Fruit fly (Drosophila melanogaster) whole organism, prepupa: Measurements from ENCODE around the gene opa.

Source experiments
- Blimp-1 ChIP-seq: fragments of 200-800 bp; sonication (Bioruptor generic); optimal IDR thresholded peaks from 3 replicates; lab custom pipeline; 2017; ENCODE audit warnings: missing biosample characterization, missing genetic modification characterization, mild to moderate bottlenecking, moderate library complexity, missing genetic modification reagents
- CG10631 ChIP-seq: fragments of 200-800 bp; sonication (Bioruptor generic); optimal IDR thresholded peaks from 2 replicates; lab custom pipeline; 2016; ENCODE audit warnings: missing biosample characterization, missing genetic modification characterization
- CG10669 ChIP-seq: fragments of 200-800 bp; sonication (Bioruptor generic); optimal IDR thresholded peaks from 3 replicates; lab custom pipeline; 2018; ENCODE audit warnings: missing biosample characterization, mild to moderate bottlenecking, missing genetic modification characterization, moderate library complexity
- CG11294 ChIP-seq: fragments of 200-800 bp; sonication (Bioruptor generic); IDR thresholded peaks from 2 replicates; pipeline ENCODE4 v1.3.6; 2022; ENCODE audit warnings: missing biosample characterization, missing genetic modification characterization
- CG1621 ChIP-seq: fragments of 200-800 bp; sonication (Bioruptor generic); optimal IDR thresholded peaks from 3 replicates; lab custom pipeline; 2018; ENCODE audit warnings: missing biosample characterization, mild to moderate bottlenecking, missing genetic modification characterization
- CG16779 ChIP-seq: fragments of 200-800 bp; sonication (Bioruptor generic); optimal IDR thresholded peaks from 3 replicates; lab custom pipeline; 2017; ENCODE audit warnings: missing biosample characterization, mild to moderate bottlenecking, missing genetic modification characterization
- CG3032 ChIP-seq: fragments of 200-800 bp; optimal IDR thresholded peaks from 2 replicates; lab custom pipeline; 2019; ENCODE audit warnings: missing biosample characterization, mild to moderate bottlenecking, missing genetic modification characterization, moderate library complexity
- CG32006 ChIP-seq: fragments of 200-800 bp; sonication (Bioruptor generic); optimal IDR thresholded peaks from 3 replicates; lab custom pipeline; 2017; ENCODE audit warnings: missing biosample characterization, mild to moderate bottlenecking, missing genetic modification characterization
- CG3919 ChIP-seq: fragments of 200-800 bp; sonication (Bioruptor generic); optimal IDR thresholded peaks from 3 replicates; lab custom pipeline; 2016; ENCODE audit warnings: missing biosample characterization, missing genetic modification characterization
- CG6792 ChIP-seq: fragments of 200-800 bp; sonication (Bioruptor generic); optimal IDR thresholded peaks from 3 replicates; lab custom pipeline; 2016; ENCODE audit warnings: missing biosample characterization, missing genetic modification characterization
- CG6808 ChIP-seq: fragments of 200-800 bp; sonication (Bioruptor generic); optimal IDR thresholded peaks from 3 replicates; lab custom pipeline; 2017; ENCODE audit warnings: missing biosample characterization, missing genetic modification characterization, mild to moderate bottlenecking, moderate library complexity, missing genetic modification reagents
- CG6854 ChIP-seq: fragments of 200-800 bp; sonication (Bioruptor generic); optimal IDR thresholded peaks from 2 replicates; lab custom pipeline; 2017; ENCODE audit warnings: missing biosample characterization, mild to moderate bottlenecking, missing genetic modification characterization
- CG7368 ChIP-seq: fragments of 200-800 bp; sonication (Bioruptor generic); optimal IDR thresholded peaks from 3 replicates; lab custom pipeline; 2016; ENCODE audit warnings: missing biosample characterization, missing genetic modification characterization
- CG8119 ChIP-seq: fragments of 200-800 bp; sonication (Bioruptor generic); IDR thresholded peaks from 3 replicates; pipeline ENCODE4 v1.3.6; 2022; ENCODE audit warnings: missing biosample characterization, missing genetic modification characterization
- CG8632 ChIP-seq: fragments of 200-800 bp; sonication (Bioruptor generic); optimal IDR thresholded peaks from 3 replicates; lab custom pipeline; 2016; ENCODE audit warnings: missing biosample characterization, missing genetic modification characterization
- CG9139 ChIP-seq: fragments of 200-800 bp; sonication (Bioruptor generic); optimal IDR thresholded peaks from 3 replicates; lab custom pipeline; 2017; ENCODE audit warnings: missing biosample characterization, mild to moderate bottlenecking, missing genetic modification characterization
- Eip75B ChIP-seq: fragments of 200-800 bp; sonication (Bioruptor generic); optimal IDR thresholded peaks from 3 replicates; lab custom pipeline; 2016; ENCODE audit warnings: missing biosample characterization, missing genetic modification characterization
- Eip78C ChIP-seq: fragments of 200-800 bp; sonication (Bioruptor generic); peaks from one replicate; lab custom pipeline; 2016; ENCODE audit warnings: missing biosample characterization, missing genetic modification characterization
- Ets96B ChIP-seq: fragments of 200-800 bp; optimal IDR thresholded peaks from 2 replicates; lab custom pipeline; 2019; ENCODE audit warnings: missing biosample characterization, mild to moderate bottlenecking, missing genetic modification characterization, moderate library complexity
- Gug ChIP-seq: fragments of 200-800 bp; sonication (Bioruptor generic); IDR thresholded peaks from 2 replicates; pipeline ENCODE4 v1.3.6; 2022; ENCODE audit warnings: missing biosample characterization, missing genetic modification characterization
- Hr38 ChIP-seq: sonication (Bioruptor generic); optimal IDR thresholded peaks from 2 replicates; lab custom pipeline; 2016; ENCODE audit warnings: missing biosample characterization, missing genetic modification characterization
- Hr39 ChIP-seq: fragments of 200-800 bp; sonication (Bioruptor generic); optimal IDR thresholded peaks from 2 replicates; lab custom pipeline; 2016; ENCODE audit warnings: missing biosample characterization, missing genetic modification characterization
- Hr4 ChIP-seq: fragments of 200-800 bp; sonication (Bioruptor generic); optimal IDR thresholded peaks from 3 replicates; lab custom pipeline; 2016; ENCODE audit warnings: missing biosample characterization, missing genetic modification characterization
- Lpt ChIP-seq: fragments of 200-800 bp; sonication (Bioruptor generic); optimal IDR thresholded peaks from 3 replicates; lab custom pipeline; 2016; ENCODE audit warnings: missing biosample characterization, missing genetic modification characterization
- Met ChIP-seq: fragments of 200-800 bp; sonication (Bioruptor generic); optimal IDR thresholded peaks from 3 replicates; lab custom pipeline; 2016; ENCODE audit warnings: missing biosample characterization, missing genetic modification characterization
- OdsH ChIP-seq: fragments of 200-800 bp; sonication (Bioruptor generic); optimal IDR thresholded peaks from 3 replicates; lab custom pipeline; 2016; ENCODE audit warnings: missing biosample characterization, missing genetic modification characterization
- Smox ChIP-seq: fragments of 200-800 bp; sonication (Bioruptor generic); optimal IDR thresholded peaks from 3 replicates; lab custom pipeline; 2016; ENCODE audit warnings: missing biosample characterization, missing genetic modification characterization
- acj6 ChIP-seq: fragments of 200-800 bp; sonication (Bioruptor generic); optimal IDR thresholded peaks from 3 replicates; lab custom pipeline; 2016; ENCODE audit warnings: missing biosample characterization, missing genetic modification characterization
- cyc ChIP-seq: fragments of 200-800 bp; sonication (Bioruptor generic); optimal IDR thresholded peaks from 3 replicates; lab custom pipeline; 2016; ENCODE audit warnings: missing biosample characterization, missing genetic modification characterization
- esn ChIP-seq: fragments of 200-800 bp; sonication (Bioruptor generic); optimal IDR thresholded peaks from 2 replicates; lab custom pipeline; 2016; ENCODE audit warnings: missing biosample characterization, mild to moderate bottlenecking, missing genetic modification characterization, moderate library complexity
- fd59A ChIP-seq: fragments of 200-800 bp; sonication (Bioruptor generic); optimal IDR thresholded peaks from 2 replicates; lab custom pipeline; 2017; ENCODE audit warnings: missing biosample characterization, mild to moderate bottlenecking, missing genetic modification characterization, missing genetic modification reagents
- fd85E ChIP-seq: fragments of 200-800 bp; sonication (Bioruptor generic); optimal IDR thresholded peaks from 3 replicates; lab custom pipeline; 2016; ENCODE audit warnings: missing biosample characterization, missing genetic modification characterization
- lz ChIP-seq: fragments of 200-800 bp; sonication (Bioruptor generic); optimal IDR thresholded peaks from 3 replicates; lab custom pipeline; 2016; ENCODE audit warnings: missing biosample characterization, missing genetic modification characterization
- net ChIP-seq: fragments of 200-800 bp; sonication (Bioruptor generic); optimal IDR thresholded peaks from 3 replicates; lab custom pipeline; 2016; ENCODE audit warnings: missing biosample characterization, missing genetic modification characterization
- pdm3 ChIP-seq: fragments of 200-800 bp; sonication (Bioruptor generic); optimal IDR thresholded peaks from 3 replicates; lab custom pipeline; 2016; ENCODE audit warnings: missing biosample characterization, missing genetic modification characterization
- topi ChIP-seq: fragments of 200-800 bp; sonication (Bioruptor generic); optimal IDR thresholded peaks from 3 replicates; lab custom pipeline; 2016; ENCODE audit warnings: missing biosample characterization, missing genetic modification characterization

opa gene

dm6 chr3R:4845353-4845752, 7.3 kb upstream of the opa start:
- TF ChIP-seq acj6 (GFP tag; lab: Kevin White, UChicago) (no peak), net (GFP tag; lab: Kevin White, UChicago) (no peak), pdm3 (no peak), Eip75B (GFP tag; lab: Kevin White, UChicago) (no peak), CG6854 (GFP tag; lab: Kevin White, UChicago) (no peak), OdsH (GFP tag; lab: Kevin White, UChicago) (no peak)

- TF ChIP-seq lz (GFP tag; lab: Kevin White, UChicago) (no peak), Lpt (GFP tag; lab: Kevin White, UChicago) (no peak), CG1621 (tag; lab: Kevin White, UChicago) (no peak), CG6808 (GFP tag; lab: Kevin White, UChicago) (no peak), Hr39 (GFP tag; lab: Kevin White, UChicago) (no peak)
- TF ChIP-seq, all 60 proteins: peak for 0
These were observed 6.4 kb upstream of the opa start for dm6 chr3R:4846194-4846593.

- no peak for TF ChIP-seq Lpt (GFP tag; lab: Kevin White, UChicago)
- TF ChIP-seq fd59A (GFP tag; lab: Kevin White, UChicago), result no peak
- TF ChIP-seq CG1621 (tag; lab: Kevin White, UChicago), result no peak
These were observed 5.8 kb upstream of the opa start for dm6 chr3R:4846787-4847186.

- TF ChIP-seq fd85E (GFP tag; lab: Kevin White, UChicago), result no peak
- TF ChIP-seq Hr38, result no peak
- TF ChIP-seq CG16779 (tag; lab: Kevin White, UChicago), result no peak
- no peak for TF ChIP-seq Blimp-1 (GFP tag; lab: Kevin White, UChicago)
- no peak for TF ChIP-seq CG11294 (GFP tag; lab: Robert Waterston, UW)
- no peak for TF ChIP-seq cyc (GFP tag; lab: Kevin White, UChicago)
- no peak for TF ChIP-seq esn (GFP tag; lab: Kevin White, UChicago)
- TF ChIP-seq Ets96B (tag; lab: Kevin White, UChicago), result no peak
- no peak for TF ChIP-seq CG3032 (tag; lab: Kevin White, UChicago)
- TF ChIP-seq CG10631, result no peak
- TF ChIP-seq Hr4, result no peak
- TF ChIP-seq pdm3, result no peak
- no peak for TF ChIP-seq CG8119 (GFP tag; lab: Robert Waterston, UW)
- TF ChIP-seq Gug (GFP tag; lab: Robert Waterston, UW), result no peak
- no peak for TF ChIP-seq CG6792
- no peak for TF ChIP-seq Smox (GFP tag; lab: Kevin White, UChicago)
- no peak for TF ChIP-seq CG6854 (GFP tag; lab: Kevin White, UChicago)
- TF ChIP-seq acj6 (GFP tag; lab: Kevin White, UChicago), result no peak
- TF ChIP-seq, all 60 proteins: peak for 0
These were observed 5.2 kb upstream of the opa start for dm6 chr3R:4847388-4847787.

dm6 chr3R:4849035-4849656, 3.5 kb upstream of the opa start:
- TF ChIP-seq CG10669 (GFP tag; lab: Kevin White, UChicago), result no peak
- TF ChIP-seq Ets96B (tag; lab: Kevin White, UChicago), result no peak
- no peak for TF ChIP-seq topi (GFP tag; lab: Kevin White, UChicago)
- TF ChIP-seq Eip78C (GFP tag; lab: Kevin White, UChicago), result no peak
- no peak for TF ChIP-seq Blimp-1 (GFP tag; lab: Kevin White, UChicago)
- no peak for TF ChIP-seq net (GFP tag; lab: Kevin White, UChicago)
- TF ChIP-seq CG8632 (GFP tag; lab: Kevin White, UChicago), result no peak
- TF ChIP-seq CG9139 (GFP tag; lab: Kevin White, UChicago), result no peak
- no peak for TF ChIP-seq CG32006
- TF ChIP-seq CG3919 (GFP tag; lab: Kevin White, UChicago), result no peak
- no peak for TF ChIP-seq CG7368 (GFP tag; lab: Kevin White, UChicago)
- TF ChIP-seq Met, result no peak
